Worm (Caenorhabditis elegans): ENCODE results near the gene Y25C1A.2.

DNA sequence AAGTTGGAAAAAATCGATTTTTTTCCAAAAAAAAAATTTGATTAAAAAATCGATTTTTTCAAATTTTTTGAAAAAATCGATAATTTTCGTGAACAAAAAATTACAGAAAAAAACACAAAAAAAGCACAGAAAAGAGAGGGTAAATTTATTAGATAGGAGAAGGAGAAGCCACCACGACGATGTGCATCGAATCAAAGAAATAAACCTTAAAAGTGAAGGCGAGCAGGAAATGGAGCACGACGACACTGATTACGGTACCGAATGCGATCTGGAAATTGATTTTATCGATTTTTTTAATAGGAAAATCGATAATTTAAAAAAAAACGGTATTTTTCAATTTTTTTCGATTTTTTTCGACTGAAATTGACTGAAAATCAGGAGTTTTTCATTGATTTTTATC, 47.3 kb upstream of the Y25C1A.2 start:
- TF ChIP-seq him-1 (tag; optimal IDR thresholded peaks at IDR 0.05) (no peak), dao-5 (tag; optimal IDR thresholded peaks at IDR 0.05) (no peak), W03F9.2 (tag; optimal IDR thresholded peaks at IDR 0.05) (no peak)
